Fruit fly (Drosophila melanogaster): ENCODE results near the gene CG12885.

Gene CG12885

DNA sequence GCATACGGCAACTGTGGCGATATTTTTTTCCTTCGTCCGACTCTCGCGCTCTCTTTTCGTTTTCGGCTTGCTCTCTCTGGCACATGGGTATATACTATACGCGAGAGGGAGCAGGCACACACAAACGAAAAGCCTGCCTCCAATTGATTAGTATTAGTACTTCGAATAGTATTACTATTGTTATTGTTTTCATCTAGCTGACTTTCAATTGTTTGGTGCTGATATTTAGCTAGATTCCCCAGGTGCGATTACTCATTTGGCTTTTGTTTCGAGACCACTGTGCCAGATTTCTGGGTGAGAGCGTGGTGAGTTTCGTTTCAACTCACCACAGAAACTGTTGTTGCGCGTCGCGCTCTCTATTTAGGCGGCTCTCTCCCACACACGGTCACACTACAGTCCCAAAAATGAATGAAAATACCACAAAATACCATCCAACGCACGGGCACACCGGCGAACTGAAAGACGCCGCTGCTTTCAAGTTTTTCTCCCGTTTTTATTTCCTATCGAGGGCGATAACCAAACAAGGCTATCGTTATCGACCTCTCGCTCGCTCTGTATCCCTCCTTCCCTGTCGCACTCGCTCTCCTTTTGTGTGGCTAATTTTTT is 60.7 kb downstream of the CG12885 start (continued):
- peak; percentile 35 for TF ChIP-seq CG1529 (GFP tag; optimal IDR thresholded peaks at IDR 0.05)
- peak; percentile 5 for TF ChIP-seq bcd (GFP tag; optimal IDR thresholded peaks at IDR 0.05)
- TF ChIP-seq CG7987 (GFP tag; optimal IDR thresholded peaks at IDR 0.05), result peak; percentile 20
- peak; percentile 67 for TF ChIP-seq CG6765 (GFP tag; optimal IDR thresholded peaks at IDR 0.05)
- peak; percentile 95 for TF ChIP-seq Med (GFP tag)
- peak; percentile 20 for TF ChIP-seq CG13894 (tag; optimal IDR thresholded peaks at IDR 0.05)
- no peak for TF ChIP-seq CG12236 (GFP tag; optimal IDR thresholded peaks at IDR 0.05)
- peak; percentile 34 for TF ChIP-seq Mes4 (GFP tag; optimal IDR thresholded peaks at IDR 0.05)
- TF ChIP-seq HmgD (GFP tag; optimal IDR thresholded peaks at IDR 0.05), result peak; percentile 39
- peak; percentile 30 for TF ChIP-seq pfk (GFP tag; optimal IDR thresholded peaks at IDR 0.05)
- TF ChIP-seq CHES-1-like (GFP tag; optimal IDR thresholded peaks at IDR 0.05), result peak; percentile 84
- peak; percentile 21 for TF ChIP-seq oc (tag; optimal IDR thresholded peaks at IDR 0.05)
- TF ChIP-seq onecut (GFP tag; IDR thresholded peaks at IDR 0.05), result peak; percentile 37
- TF ChIP-seq dpn (GFP tag; optimal IDR thresholded peaks at IDR 0.05), result peak; percentile 22 to 60
- TF ChIP-seq CG7556 (GFP tag; optimal IDR thresholded peaks at IDR 0.05), result peak; percentile 51
- TF ChIP-seq Xbp1 (GFP tag; optimal IDR thresholded peaks at IDR 0.05), result peak; percentile 48
- TF ChIP-seq ATbp (GFP tag; optimal IDR thresholded peaks at IDR 0.05), result peak; percentile 65
- peak; percentile 53 for TF ChIP-seq CTCF (GFP tag; optimal IDR thresholded peaks at IDR 0.05)
- TF ChIP-seq Nf-YB (GFP tag; optimal IDR thresholded peaks at IDR 0.05), result peak; percentile 20
- peak; percentile 78 for TF ChIP-seq tap (tag; optimal IDR thresholded peaks at IDR 0.05)
- peak; percentile 8 for TF ChIP-seq CG8478 (optimal IDR thresholded peaks at IDR 0.05)
- peak; percentile 71 for TF ChIP-seq CG8388 (GFP tag; optimal IDR thresholded peaks at IDR 0.05)
- TF ChIP-seq klu (GFP tag; IDR thresholded peaks at IDR 0.05), result no peak
- peak; percentile 19 for TF ChIP-seq CG10274 (GFP tag; optimal IDR thresholded peaks at IDR 0.05)
- TF ChIP-seq CoRest (tag; optimal IDR thresholded peaks at IDR 0.05), result peak; percentile 33
- TF ChIP-seq HmgZ (tag; optimal IDR thresholded peaks at IDR 0.05), result peak; percentile 72
- TF ChIP-seq CG14014 (GFP tag; IDR thresholded peaks at IDR 0.05), result no peak
- peak; percentile 61 for TF ChIP-seq Deaf1 (tag; optimal IDR thresholded peaks at IDR 0.05)
- TF ChIP-seq Eip74EF (GFP tag; optimal IDR thresholded peaks at IDR 0.05), result peak in 1 of 2 experiments; percentile 68
- TF ChIP-seq Antp (GFP tag; optimal IDR thresholded peaks at IDR 0.05), result peak; percentile 43
- TF ChIP-seq CG10209 (GFP tag; optimal IDR thresholded peaks at IDR 0.05), result peak; percentile 21
- no peak for TF ChIP-seq tna (GFP tag; IDR thresholded peaks at IDR 0.05; ENCODE audit: partially characterized antibody)
- TF ChIP-seq esg (GFP tag; conservative IDR thresholded peaks at IDR 0.05), result no peak
- no peak for TF ChIP-seq Hr3 (GFP tag; optimal IDR thresholded peaks at IDR 0.05)
- peak; percentile 69 for TF ChIP-seq gcm (GFP tag; optimal IDR thresholded peaks at IDR 0.05)
- peak; percentile 41 for TF ChIP-seq CG7271 (tag; optimal IDR thresholded peaks at IDR 0.05)
- TF ChIP-seq CG15479 (GFP tag; optimal IDR thresholded peaks at IDR 0.05), result peak; percentile 33
- TF ChIP-seq repo (GFP tag; optimal IDR thresholded peaks at IDR 0.05), result no peak
- peak; percentile 85 for TF ChIP-seq CrebB (tag; optimal IDR thresholded peaks at IDR 0.05)
- peak; percentile 5 to 75 for TF ChIP-seq Hr51 (GFP tag; optimal IDR thresholded peaks at IDR 0.05)
- no peak for TF ChIP-seq CG16815 (GFP tag; optimal IDR thresholded peaks at IDR 0.05)
- peak; percentile 36 for TF ChIP-seq zf30C (GFP tag; optimal IDR thresholded peaks at IDR 0.05)
- TF ChIP-seq gcm2 (GFP tag; optimal IDR thresholded peaks at IDR 0.05), result peak; percentile 15
- TF ChIP-seq unpg (GFP tag; optimal IDR thresholded peaks at IDR 0.05), result peak; percentile 80
- TF ChIP-seq CG8089 (GFP tag; optimal IDR thresholded peaks at IDR 0.05), result peak; percentile 24
- TF ChIP-seq CG3281 (GFP tag; optimal IDR thresholded peaks at IDR 0.05), result peak; percentile 82
- TF ChIP-seq H2.0 (GFP tag; IDR thresholded peaks at IDR 0.05), result no peak
- peak; percentile 79 for TF ChIP-seq CG1832 (GFP tag; optimal IDR thresholded peaks at IDR 0.05)
- TF ChIP-seq disco-r (GFP tag; optimal IDR thresholded peaks at IDR 0.05), result no peak
- peak; percentile 95 for TF ChIP-seq sens (GFP tag)
